Worm (Caenorhabditis elegans) whole organism, late embryonic: ENCODE results near the gene rif-1.2.

ENCODE experiments used
- C38D4.7 ChIP-seq: fragments of 200-800 bp; sonication (Bioruptor generic); optimal IDR thresholded peaks from 2 replicates; lab custom pipeline; 2018; ENCODE audit warnings: mild to moderate bottlenecking, missing genetic modification characterization, moderate library complexity, missing compliant biosample characterization
- ama-1 ChIP-seq: fragments of 150-350 bp; optimal IDR thresholded peaks from 2 replicates; lab custom pipeline; 2014
- dve-1 ChIP-seq: sonication (generic microtip); optimal IDR thresholded peaks from 2 replicates; lab custom pipeline; 2017; ENCODE audit warnings: antibody characterized with exemption, mild to moderate bottlenecking, missing genetic modification characterization, missing compliant biosample characterization
- elt-2 ChIP-seq: sonication (generic microtip); optimal IDR thresholded peaks from 2 replicates; lab custom pipeline; 2016; ENCODE audit warnings: missing genetic modification reagents, missing genetic modification characterization, missing compliant biosample characterization
- ets-4 ChIP-seq: sonication (generic microtip); optimal IDR thresholded peaks from 2 replicates; lab custom pipeline; 2016; ENCODE audit warnings: missing genetic modification characterization, missing compliant biosample characterization
- fax-1 ChIP-seq: sonication (generic microtip); optimal IDR thresholded peaks from 2 replicates; lab custom pipeline; 2016; ENCODE audit warnings: missing genotype, missing genetic modification characterization, missing compliant biosample characterization
- fkh-10 ChIP-seq: fragments of 150-350 bp; optimal IDR thresholded peaks from 2 replicates; lab custom pipeline; 2014; ENCODE audit warnings: missing biosample characterization, missing genetic modification reagents, missing genetic modification characterization
- hlh-30 ChIP-seq: sonication (generic microtip); optimal IDR thresholded peaks from 2 replicates; lab custom pipeline; 2017; ENCODE audit warnings: antibody characterized with exemption, missing genetic modification characterization, missing compliant biosample characterization; ENCODE audit not compliant: insufficient read depth
- npax-4 ChIP-seq: sonication (generic microtip); optimal IDR thresholded peaks from 2 replicates; lab custom pipeline; 2016; ENCODE audit warnings: missing genetic modification characterization, missing compliant biosample characterization
- pag-3 ChIP-seq: sonication (generic microtip); optimal IDR thresholded peaks from 2 replicates; lab custom pipeline; 2016; ENCODE audit warnings: missing compliant biosample characterization, missing genetic modification characterization, borderline replicate concordance
- pha-4 ChIP-seq: fragments of 150-350 bp; optimal IDR thresholded peaks from 2 replicates; lab custom pipeline; 2018; ENCODE audit warnings: missing biosample characterization, missing genetic modification reagents, missing genetic modification characterization
- ref-2 ChIP-seq: sonication (generic microtip); optimal IDR thresholded peaks from 2 replicates; lab custom pipeline; 2016; ENCODE audit warnings: missing genetic modification characterization, missing compliant biosample characterization
- rnt-1 ChIP-seq: sonication (generic microtip); optimal IDR thresholded peaks from 2 replicates; lab custom pipeline; 2016; ENCODE audit warnings: missing genetic modification characterization, missing compliant biosample characterization

- TF ChIP-seq ama-1 (no peak), elt-2 (tag; lab: Kevin White, UChicago) (no peak), rnt-1 (tag; lab: Kevin White, UChicago) (no peak), hlh-30 (tag; lab: Kevin White, UChicago) (no peak), C38D4.7 (GFP tag; lab: Kevin White, UChicago) (no peak), npax-4 (no peak), fkh-10 (no peak), ets-4 (no peak), fax-1 (no peak), dve-1 (tag; lab: Kevin White, UChicago) (no peak), pag-3 (tag; lab: Kevin White, UChicago) (no peak), pha-4 (tag; lab: Kevin White, UChicago) (no peak), ref-2 (tag; lab: Kevin White, UChicago) (no peak)
Observed at ce11 chrX:12348329-12348728, 22.9 kb downstream of the rif-1.2 start, which contains the start of gene F42F12.14.
